Worm (Caenorhabditis elegans) whole organism, mixed stage, embryonic: ENCODE results near the gene K11H12.3.

ENCODE experiments used
- M03D4.4 ChIP-seq: sonication (generic microtip); optimal IDR thresholded peaks from 2 replicates; lab custom pipeline; 2017; ENCODE audit warnings: mild to moderate bottlenecking, missing genetic modification characterization, missing compliant biosample characterization
- bed-3 ChIP-seq: fragments of 200-800 bp; sonication (Bioruptor generic); optimal IDR thresholded peaks from 3 replicates; lab custom pipeline; 2018; ENCODE audit warnings: mild to moderate bottlenecking, missing genetic modification characterization, moderate library complexity, missing compliant biosample characterization
- blmp-1 ChIP-seq: fragments of 150-350 bp; optimal IDR thresholded peaks from 2 replicates; lab custom pipeline; 2014; ENCODE audit warnings: missing biosample characterization, missing genetic modification characterization
- ceh-39 ChIP-seq: fragments of 150-350 bp; optimal IDR thresholded peaks from 2 replicates; lab custom pipeline; 2014; ENCODE audit warnings: missing biosample characterization, missing genetic modification characterization
- ceh-43 ChIP-seq: fragments of 200-800 bp; sonication (Bioruptor generic); optimal IDR thresholded peaks from 2 replicates; lab custom pipeline; 2018; ENCODE audit warnings: mild to moderate bottlenecking, missing genetic modification characterization, moderate library complexity, missing compliant biosample characterization
- ceh-83 ChIP-seq: fragments of 200-800 bp; sonication (Bioruptor generic); optimal IDR thresholded peaks from 2 replicates; lab custom pipeline; 2018; ENCODE audit warnings: mild to moderate bottlenecking, missing genetic modification characterization, missing compliant biosample characterization
- ces-1 ChIP-seq: fragments of 150-350 bp; optimal IDR thresholded peaks from 2 replicates; lab custom pipeline; 2014; ENCODE audit warnings: missing biosample characterization, missing genetic modification reagents, missing genetic modification characterization
- drap-1 ChIP-seq: fragments of 200-800 bp; sonication (Bioruptor generic); optimal IDR thresholded peaks from 3 replicates; lab custom pipeline; 2018; ENCODE audit warnings: mild to moderate bottlenecking, missing genetic modification characterization, missing compliant biosample characterization
- elt-1 ChIP-seq: sonication (generic microtip); optimal IDR thresholded peaks from 2 replicates; lab custom pipeline; 2017; ENCODE audit warnings: missing genetic modification characterization, mild to moderate bottlenecking, missing compliant biosample characterization, antibody characterized with exemption, moderate library complexity, borderline replicate concordance; ENCODE audit not compliant: insufficient read depth
- elt-3 ChIP-seq: fragments of 150-350 bp; optimal IDR thresholded peaks from 2 replicates; lab custom pipeline; 2014; ENCODE audit warnings: missing biosample characterization, missing genetic modification characterization
- flh-1 ChIP-seq: fragments of 200-800 bp; sonication (Bioruptor generic); optimal IDR thresholded peaks from 2 replicates; lab custom pipeline; 2018; ENCODE audit warnings: mild to moderate bottlenecking, missing genetic modification characterization, moderate library complexity, missing compliant biosample characterization
- ham-2 ChIP-seq: fragments of 200-800 bp; sonication (Bioruptor generic); optimal IDR thresholded peaks from 2 replicates; lab custom pipeline; 2018; ENCODE audit warnings: mild to moderate bottlenecking, missing genetic modification characterization, missing compliant biosample characterization
- hlh-1 ChIP-seq: fragments of 150-350 bp; optimal IDR thresholded peaks from 2 replicates; lab custom pipeline; 2014; ENCODE audit warnings: missing biosample characterization, missing genetic modification reagents, missing genetic modification characterization
- lin-32 ChIP-seq: fragments of 200-800 bp; sonication (Bioruptor generic); optimal IDR thresholded peaks from 2 replicates; lab custom pipeline; 2018; ENCODE audit warnings: mild to moderate bottlenecking, missing genetic modification characterization, missing compliant biosample characterization
- lsy-2 ChIP-seq: fragments of 150-350 bp; optimal IDR thresholded peaks from 2 replicates; lab custom pipeline; 2014; ENCODE audit warnings: missing biosample characterization, missing genetic modification characterization
- mls-2 ChIP-seq: sonication (generic microtip); optimal IDR thresholded peaks from 2 replicates; lab custom pipeline; 2016; ENCODE audit warnings: mild to moderate bottlenecking, missing genetic modification characterization, moderate library complexity, missing compliant biosample characterization
- nhr-12 ChIP-seq: fragments of 150-350 bp; optimal IDR thresholded peaks from 2 replicates; lab custom pipeline; 2014; ENCODE audit warnings: missing biosample characterization, missing genetic modification characterization
- nhr-2 ChIP-seq: fragments of 150-350 bp; optimal IDR thresholded peaks from 2 replicates; lab custom pipeline; 2014; ENCODE audit warnings: missing biosample characterization, missing genetic modification characterization
- nhr-237 ChIP-seq: fragments of 150-350 bp; optimal IDR thresholded peaks from 2 replicates; lab custom pipeline; 2014; ENCODE audit warnings: missing biosample characterization, missing genetic modification characterization
- nhr-28 ChIP-seq: fragments of 150-350 bp; optimal IDR thresholded peaks from 2 replicates; lab custom pipeline; 2014; ENCODE audit warnings: missing biosample characterization, missing genetic modification characterization
- nhr-76 ChIP-seq: sonication (generic microtip); optimal IDR thresholded peaks from 2 replicates; lab custom pipeline; 2017; ENCODE audit warnings: missing biosample characterization, missing genetic modification characterization
- pha-4 ChIP-seq: fragments of 150-350 bp; optimal IDR thresholded peaks from 2 replicates; lab custom pipeline; 2018; ENCODE audit warnings: missing biosample characterization, missing genetic modification reagents, missing genetic modification characterization
- snpc-4 ChIP-seq: fragments of 150-350 bp; optimal IDR thresholded peaks from 2 replicates; lab custom pipeline; 2014; ENCODE audit warnings: missing biosample characterization, missing genetic modification characterization
- sptf-1 ChIP-seq: sonication (generic microtip); optimal IDR thresholded peaks from 2 replicates; lab custom pipeline; 2017; ENCODE audit warnings: mild to moderate bottlenecking, missing genetic modification characterization, moderate library complexity, missing compliant biosample characterization
- tbx-8 ChIP-seq: fragments of 200-800 bp; sonication (Bioruptor generic); optimal IDR thresholded peaks from 2 replicates; lab custom pipeline; 2018; ENCODE audit warnings: mild to moderate bottlenecking, missing genetic modification characterization, moderate library complexity, missing compliant biosample characterization
- unc-120 ChIP-seq: sonication (generic microtip); optimal IDR thresholded peaks from 2 replicates; lab custom pipeline; 2017; ENCODE audit warnings: missing genetic modification characterization, missing compliant biosample characterization; ENCODE audit not compliant: poor library complexity, severe bottlenecking
- unc-39 ChIP-seq: fragments of 150-350 bp; optimal IDR thresholded peaks from 2 replicates; lab custom pipeline; 2014; ENCODE audit warnings: missing biosample characterization, missing genetic modification characterization
- unc-62 ChIP-seq: fragments of 150-350 bp; optimal IDR thresholded peaks from 2 replicates; lab custom pipeline; 2014; ENCODE audit warnings: missing biosample characterization, missing genetic modification reagents, missing genetic modification characterization
- zip-8 ChIP-seq: fragments of 150-350 bp; optimal IDR thresholded peaks from 2 replicates; lab custom pipeline; 2014; ENCODE audit warnings: missing biosample characterization, missing genetic modification characterization

K11H12.3 gene

DNA sequence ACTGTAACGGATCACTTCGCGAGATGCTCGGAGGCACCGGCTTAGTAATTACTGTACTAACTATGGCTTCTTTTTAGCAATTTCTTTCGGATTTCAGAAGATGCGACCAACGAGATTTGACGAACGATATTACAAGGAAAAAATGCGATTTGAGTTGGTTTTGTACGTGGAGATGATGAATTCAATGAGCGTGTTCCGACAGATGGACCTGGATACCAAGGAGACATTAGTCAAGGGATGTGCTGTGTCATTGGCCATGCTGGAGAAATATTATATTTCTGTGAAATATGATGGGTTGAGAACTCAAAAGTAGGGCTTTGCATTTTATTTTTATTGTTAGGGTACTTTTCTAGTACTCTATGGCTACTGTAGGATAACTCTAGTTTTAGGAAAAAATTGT lies 42.7 kb downstream of the K11H12.3 start:
- TF ChIP-seq nhr-237 (tag; lab: Kevin White, UChicago) (no peak), nhr-2 (tag; lab: Kevin White, UChicago) (no peak), ces-1 (GFP tag; lab: Kevin White, UChicago) (no peak), snpc-4 (tag; lab: Kevin White, UChicago) (no peak), ceh-39 (tag; lab: Kevin White, UChicago) (no peak), ceh-43 (GFP tag; lab: Kevin White, UChicago) (no peak), unc-39 (no peak), sptf-1 (tag; lab: Kevin White, UChicago) (no peak), bed-3 (GFP tag; lab: Kevin White, UChicago) (no peak), lsy-2 (tag; lab: Kevin White, UChicago) (no peak), zip-8 (tag; lab: Kevin White, UChicago) (no peak)

DNA sequence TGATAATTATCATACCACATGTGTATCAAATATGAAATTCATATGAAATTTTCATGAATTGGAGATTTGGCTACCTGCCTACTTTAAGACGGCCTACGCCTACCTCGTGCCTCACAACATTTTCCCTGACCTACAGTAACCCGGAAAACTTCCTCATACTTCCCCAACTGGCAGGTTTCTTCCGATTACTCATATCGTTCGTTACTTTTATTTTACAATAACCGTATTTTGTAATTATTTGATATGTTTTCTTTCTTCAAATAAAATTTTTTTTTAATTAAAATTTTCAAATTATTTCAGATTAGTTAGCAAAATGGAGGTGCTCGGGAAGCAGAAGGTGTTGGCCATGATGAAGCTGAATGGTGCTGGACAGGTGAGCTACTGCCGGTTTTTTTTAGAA lies 46.0 kb downstream of the K11H12.3 start, which contains the start of gene nhr-76:
TSS of gene nhr-76 (plus strand) at position 301 of the 400 bp plus-strand sequence.
- TF ChIP-seq unc-120, result no peak
- no peak for TF ChIP-seq bed-3 (GFP tag; lab: Kevin White, UChicago)
- TF ChIP-seq mls-2 (tag; lab: Kevin White, UChicago), result no peak

DNA sequence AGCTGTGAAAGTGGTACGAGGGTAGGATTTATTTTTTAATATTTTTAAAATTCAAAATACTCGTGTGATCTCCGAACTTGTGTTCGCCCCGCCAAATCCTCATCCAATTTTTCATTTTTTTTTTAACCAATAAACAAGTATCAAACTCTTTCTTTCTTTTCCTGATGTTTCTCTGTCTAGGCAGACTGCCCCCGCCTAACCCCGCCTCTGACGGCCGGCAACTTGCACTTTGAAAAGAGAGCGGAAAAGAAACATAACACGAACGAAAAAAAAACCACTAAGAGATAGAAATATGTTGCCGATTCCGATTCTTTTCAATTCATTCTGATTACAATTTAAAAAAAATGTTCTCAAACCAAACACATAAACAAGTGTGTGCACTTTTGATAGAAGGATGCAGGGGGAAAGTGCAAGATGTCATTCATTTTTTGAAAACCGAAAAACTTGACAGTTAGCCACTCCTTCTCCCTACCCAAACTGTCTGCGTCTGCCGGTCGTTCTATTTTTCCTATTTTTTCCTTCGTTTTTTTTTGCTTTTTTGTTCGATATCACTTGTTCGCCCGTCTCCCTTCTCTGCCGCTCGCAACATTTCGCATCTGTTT lies 47.2 kb downstream of the K11H12.3 start:
- TF ChIP-seq ceh-83 (GFP tag; lab: Kevin White, UChicago) (no peak), elt-3 (tag; lab: Kevin White, UChicago) (no peak), lin-32 (no peak), sptf-1 (tag; lab: Kevin White, UChicago) (no peak), hlh-1 (tag; lab: Kevin White, UChicago) (no peak), blmp-1 (tag; lab: Kevin White, UChicago) (no peak), unc-62 (GFP tag; lab: Kevin White, UChicago) (no peak), drap-1 (no peak), nhr-2 (tag; lab: Kevin White, UChicago) (no peak)

DNA sequence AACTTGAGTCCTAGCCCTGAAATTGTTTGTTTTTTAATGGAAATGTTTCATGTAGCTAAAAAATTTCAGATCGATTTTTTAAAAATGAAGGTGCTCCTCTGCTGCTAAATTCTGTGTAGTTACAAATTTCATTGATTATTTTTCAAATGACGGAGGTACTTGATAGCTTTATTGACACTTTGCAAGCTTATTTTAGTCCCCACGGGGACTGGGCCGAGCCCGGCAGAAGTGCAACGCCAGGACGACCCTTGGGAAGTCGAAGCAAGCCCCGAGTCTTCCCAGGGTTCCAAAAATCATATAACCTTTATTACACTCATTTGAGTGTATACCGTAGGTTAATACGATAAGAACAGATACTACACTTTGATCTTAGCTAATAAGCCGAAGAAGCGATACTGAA lies 49.4 kb downstream of the K11H12.3 start:
- TF ChIP-seq ceh-43 (GFP tag; lab: Kevin White, UChicago), result no peak
- no peak for TF ChIP-seq ces-1 (GFP tag; lab: Kevin White, UChicago)
- no peak for TF ChIP-seq nhr-2 (tag; lab: Kevin White, UChicago)
- TF ChIP-seq elt-3 (tag; lab: Kevin White, UChicago), result no peak
- no peak for TF ChIP-seq drap-1
- TF ChIP-seq hlh-1 (tag; lab: Kevin White, UChicago), result no peak
- no peak for TF ChIP-seq ham-2
- TF ChIP-seq nhr-12 (tag; lab: Kevin White, UChicago), result no peak
- TF ChIP-seq elt-1, result no peak
- no peak for TF ChIP-seq unc-120
- no peak for TF ChIP-seq nhr-76 (tag; lab: Kevin White, UChicago)
- TF ChIP-seq unc-39, result no peak
- TF ChIP-seq tbx-8 (GFP tag; lab: Kevin White, UChicago), result no peak
- TF ChIP-seq pha-4, result no peak
- no peak for TF ChIP-seq snpc-4 (tag; lab: Kevin White, UChicago)
- no peak for TF ChIP-seq mls-2 (tag; lab: Kevin White, UChicago)
- no peak for TF ChIP-seq flh-1 (GFP tag; lab: Kevin White, UChicago)
- no peak for TF ChIP-seq blmp-1 (tag; lab: Kevin White, UChicago)

DNA sequence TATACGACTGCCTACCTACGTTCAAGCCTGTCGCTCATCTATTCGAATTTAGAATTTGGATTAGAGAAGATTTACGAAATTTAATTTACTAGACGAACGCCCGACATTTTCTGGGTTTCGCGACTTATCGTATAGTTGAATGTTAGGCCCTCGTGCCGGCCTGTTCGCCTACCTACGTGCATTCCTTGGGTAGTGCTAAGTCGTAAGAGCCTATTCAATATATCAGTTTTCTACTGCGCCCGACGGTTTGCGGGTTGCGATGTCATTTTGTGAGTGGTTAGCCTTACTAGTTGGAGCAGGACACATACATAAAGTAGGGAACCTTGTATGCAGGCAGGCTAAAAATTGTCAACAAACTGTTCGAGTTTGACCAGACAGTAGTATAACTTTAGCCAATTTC lies 50.3 kb downstream of the K11H12.3 start:
- TF ChIP-seq ces-1 (GFP tag; lab: Kevin White, UChicago), result no peak
- TF ChIP-seq ham-2, result no peak
- no peak for TF ChIP-seq nhr-2 (tag; lab: Kevin White, UChicago)
- no peak for TF ChIP-seq nhr-28 (tag; lab: Kevin White, UChicago)
- TF ChIP-seq M03D4.4 (tag; lab: Kevin White, UChicago), result no peak
- no peak for TF ChIP-seq ceh-43 (GFP tag; lab: Kevin White, UChicago)
- no peak for TF ChIP-seq ceh-39 (tag; lab: Kevin White, UChicago)
- TF ChIP-seq unc-62 (GFP tag; lab: Kevin White, UChicago), result no peak
